Fruit fly (Drosophila melanogaster): Measurements from ENCODE around the gene CG13004.

Gene CG13004

dm6 chrX:16782175-16782916 lies 53.0 kb downstream of the CG13004 start (continued):
- TF ChIP-seq her (GFP tag; optimal IDR thresholded peaks at IDR 0.05): peak; percentile 5
- no peak for TF ChIP-seq Lpt (GFP tag; optimal IDR thresholded peaks at IDR 0.05)
- TF ChIP-seq zen2 (GFP tag; IDR thresholded peaks at IDR 0.05; ENCODE audit: partially characterized antibody): no peak
- TF ChIP-seq CG9609 (GFP tag; optimal IDR thresholded peaks at IDR 0.05): peak; percentile 81
- TF ChIP-seq Oaz (GFP tag; IDR thresholded peaks at IDR 0.05): no peak
- no peak for TF ChIP-seq Poxn (GFP tag; IDR thresholded peaks at IDR 0.05)
- TF ChIP-seq CrebB (tag; optimal IDR thresholded peaks at IDR 0.05): no peak
- TF ChIP-seq CG7271 (tag; optimal IDR thresholded peaks at IDR 0.05): no peak
- no peak for TF ChIP-seq Fer2 (tag; optimal IDR thresholded peaks at IDR 0.05)
- no peak for TF ChIP-seq CG10959 (GFP tag; IDR thresholded peaks at IDR 0.05)
- no peak for TF ChIP-seq usp (GFP tag; optimal IDR thresholded peaks at IDR 0.05)
- peak; percentile 44 for TF ChIP-seq CG15514 (GFP tag; optimal IDR thresholded peaks at IDR 0.05)
- peak; percentile 29; the same call in 1 of the 2 replicates for TF ChIP-seq CG9215 (GFP tag; IDR thresholded peaks at IDR 0.05)
- peak; percentile 23; the same call in 1 of the 2 replicates for TF ChIP-seq E2f2 (GFP tag; IDR thresholded peaks at IDR 0.05)
- TF ChIP-seq corto (GFP tag; optimal IDR thresholded peaks at IDR 0.05): no peak
- no peak for TF ChIP-seq lov (optimal IDR thresholded peaks at IDR 0.05)
- TF ChIP-seq lov (GFP tag; IDR thresholded peaks at IDR 0.05): 0 out of 3 replicates have a peak, but pooled peaks have one; percentile 42
- TF ChIP-seq Hsf (GFP tag; optimal IDR thresholded peaks at IDR 0.05): peak; percentile 63
- peak; percentile 43; the same call in 1 of the 2 replicates for TF ChIP-seq HLH3B (GFP tag; IDR thresholded peaks at IDR 0.05)
- TF ChIP-seq CG16863 (GFP tag; optimal IDR thresholded peaks at IDR 0.05): peak; percentile 53
- peak; percentile 21 for TF ChIP-seq CG11723 (GFP tag; optimal IDR thresholded peaks at IDR 0.05)
- peak; percentile 43 for TF ChIP-seq zf30C (GFP tag; optimal IDR thresholded peaks at IDR 0.05)
- no peak for TF ChIP-seq dimm (GFP tag; IDR thresholded peaks at IDR 0.05)
- peak; percentile 54 for TF ChIP-seq Fer1 (GFP tag; optimal IDR thresholded peaks at IDR 0.05)
- TF ChIP-seq wor (GFP tag; IDR thresholded peaks at IDR 0.05): no peak
- TF ChIP-seq CG17361 (GFP tag; IDR thresholded peaks at IDR 0.05): peak; percentile 55; the same call in 2 of the 3 replicates
- peak; percentile 21 for TF ChIP-seq repo (GFP tag; optimal IDR thresholded peaks at IDR 0.05)
- TF ChIP-seq CG10366 (GFP tag; IDR thresholded peaks at IDR 0.05): peak; percentile 48
- peak; percentile 45 for TF ChIP-seq mirr (GFP tag; optimal IDR thresholded peaks at IDR 0.05)
- peak in 1 of 2 experiments; percentile 3 for TF ChIP-seq crp (GFP tag; optimal IDR thresholded peaks at IDR 0.05)
- peak; percentile 53 for TF ChIP-seq pnt (GFP tag; optimal IDR thresholded peaks at IDR 0.05)
- no peak for TF ChIP-seq hbn (GFP tag; IDR thresholded peaks at IDR 0.05; ENCODE audit: partially characterized antibody)
- TF ChIP-seq eve (GFP tag; optimal IDR thresholded peaks at IDR 0.05): no peak
- TF ChIP-seq CG15479 (GFP tag; optimal IDR thresholded peaks at IDR 0.05): no peak
- TF ChIP-seq CG10979 (tag; optimal IDR thresholded peaks at IDR 0.05): peak; percentile 34
- no peak for TF ChIP-seq rib (GFP tag; IDR thresholded peaks at IDR 0.05)
- TF ChIP-seq scrt (GFP tag; optimal IDR thresholded peaks at IDR 0.05): no peak
- peak in 1 of 3 experiments; percentile 21 for TF ChIP-seq lola (GFP tag; optimal IDR thresholded peaks at IDR 0.05)
- TF ChIP-seq unc-4 (GFP tag; IDR thresholded peaks at IDR 0.05; ENCODE audit: partially characterized antibody): no peak
- peak; percentile 63 for TF ChIP-seq unpg (GFP tag; optimal IDR thresholded peaks at IDR 0.05)
- no peak for TF ChIP-seq jing (GFP tag; optimal IDR thresholded peaks at IDR 0.05)
- no peak for TF ChIP-seq CG30020 (tag; optimal IDR thresholded peaks at IDR 0.05)
- peak; percentile 4 for TF ChIP-seq Abd-B (GFP tag; optimal IDR thresholded peaks at IDR 0.05)
- TF ChIP-seq CG12071 (GFP tag; optimal IDR thresholded peaks at IDR 0.05): peak; percentile 6
- TF ChIP-seq CG6272 (GFP tag; IDR thresholded peaks at IDR 0.05): no peak
- peak; percentile 36 for TF ChIP-seq CG11398 (GFP tag; optimal IDR thresholded peaks at IDR 0.05)
- no peak for TF ChIP-seq kah (GFP tag; optimal IDR thresholded peaks at IDR 0.05)
- TF ChIP-seq CG6791 (GFP tag; IDR thresholded peaks at IDR 0.05; ENCODE audit: partially characterized antibody): no peak
- peak; percentile 37 for TF ChIP-seq CG8944 (GFP tag; optimal IDR thresholded peaks at IDR 0.05)

Data from whole organism, embryonic.